Fruit fly (Drosophila melanogaster) whole organism, embryonic: ENCODE measurements around the gene CG11251.

Experiments used
- Aef1 ChIP-seq: fragments of 200-800 bp; sonication (Bioruptor generic); IDR thresholded peaks from 3 replicates; pipeline ENCODE4 v1.3.6; 2022; ENCODE audit warnings: missing biosample characterization, missing genetic modification characterization
- BEAF-32 ChIP-seq: fragments of 200-800 bp; sonication (Bioruptor generic); optimal IDR thresholded peaks from 3 replicates; lab custom pipeline; 2017; ENCODE audit warnings: missing biosample characterization, missing genetic modification characterization, mild to moderate bottlenecking, moderate library complexity, missing genetic modification reagents
- CG10267 ChIP-seq: fragments of 200-800 bp; sonication (Bioruptor generic); optimal IDR thresholded peaks from 2 replicates; lab custom pipeline; 2018; ENCODE audit warnings: missing biosample characterization, mild to moderate bottlenecking, missing genetic modification characterization, moderate library complexity
- CG11456 ChIP-seq: fragments of 200-800 bp; sonication (Bioruptor generic); IDR thresholded peaks from 3 replicates; pipeline ENCODE4 v1.3.6; 2022; ENCODE audit warnings: missing biosample characterization, missing genetic modification characterization
- CG17328 ChIP-seq: fragments of 200-800 bp; sonication (Bioruptor generic); IDR thresholded peaks from 2 replicates; pipeline ENCODE4 v1.3.6; 2022; ENCODE audit warnings: missing biosample characterization, missing genetic modification characterization
- CG17361 ChIP-seq: fragments of 200-800 bp; sonication (Bioruptor generic); IDR thresholded peaks from 3 replicates; pipeline ENCODE4 v1.3.6; 2022; ENCODE audit warnings: missing biosample characterization, missing genetic modification characterization
- CG2120 ChIP-seq: fragments of 200-800 bp; sonication (Bioruptor generic); optimal IDR thresholded peaks from 3 replicates; lab custom pipeline; 2016; ENCODE audit warnings: missing biosample characterization, missing genetic modification characterization
- CG30020 ChIP-seq: fragments of 200-800 bp; optimal IDR thresholded peaks from 2 replicates; lab custom pipeline; 2019; ENCODE audit warnings: missing biosample characterization, mild to moderate bottlenecking, missing genetic modification characterization, moderate library complexity
- CG32772 ChIP-seq: fragments of 200-800 bp; sonication (Bioruptor generic); IDR thresholded peaks from 2 replicates; pipeline ENCODE4 v1.3.6; 2022; ENCODE audit warnings: missing biosample characterization, missing genetic modification characterization
- CG6654 ChIP-seq: fragments of 200-800 bp; sonication (Bioruptor generic); optimal IDR thresholded peaks from 2 replicates; lab custom pipeline; 2017; ENCODE audit warnings: missing biosample characterization, mild to moderate bottlenecking, missing genetic modification characterization
- CG7357 ChIP-seq: fragments of 200-800 bp; sonication (Bioruptor generic); IDR thresholded peaks from 3 replicates; pipeline ENCODE4 v1.3.6; 2022; ENCODE audit warnings: missing biosample characterization, missing genetic modification characterization
- CG7745 ChIP-seq: fragments of 200-800 bp; sonication (Bioruptor generic); optimal IDR thresholded peaks from 2 replicates; lab custom pipeline; 2018; ENCODE audit warnings: missing biosample characterization, mild to moderate bottlenecking, missing genetic modification characterization, moderate library complexity
- CG8089 ChIP-seq: fragments of 200-800 bp; sonication (Bioruptor generic); optimal IDR thresholded peaks from 3 replicates; lab custom pipeline; 2016; ENCODE audit warnings: missing biosample characterization, missing genetic modification characterization
- CG8944 ChIP-seq: fragments of 200-800 bp; sonication (Bioruptor generic); optimal IDR thresholded peaks from 3 replicates; lab custom pipeline; 2016; ENCODE audit warnings: missing biosample characterization, missing genetic modification characterization
- CG9817 ChIP-seq: fragments of 200-800 bp; sonication (Bioruptor generic); optimal IDR thresholded peaks from 2 replicates; lab custom pipeline; 2018; ENCODE audit warnings: missing biosample characterization, mild to moderate bottlenecking, missing genetic modification characterization, moderate library complexity
- CTCF ChIP-seq: fragments of 200-800 bp; sonication (Bioruptor generic); optimal IDR thresholded peaks from 2 replicates; lab custom pipeline; 2017; ENCODE audit warnings: missing biosample characterization, mild to moderate bottlenecking, missing genetic modification characterization, moderate library complexity
- Dip3 ChIP-seq: fragments of 200-800 bp; sonication (Bioruptor generic); optimal IDR thresholded peaks from 3 replicates; lab custom pipeline; 2016; ENCODE audit warnings: missing biosample characterization, missing genetic modification characterization
- Doc3 ChIP-seq: fragments of 200-800 bp; sonication (Bioruptor generic); IDR thresholded peaks from 3 replicates; pipeline ENCODE4 v1.3.6; 2022; ENCODE audit warnings: missing biosample characterization, missing genetic modification characterization; ENCODE audit not compliant: partially characterized antibody
- E2f2 ChIP-seq: fragments of 200-800 bp; sonication (Bioruptor generic); IDR thresholded peaks from 2 replicates; pipeline ENCODE4 v1.3.6; 2022; ENCODE audit warnings: missing biosample characterization, missing genetic modification characterization
- Ets65A ChIP-seq: fragments of 200-800 bp; sonication (Bioruptor generic); peaks from one replicate; lab custom pipeline; 2016; ENCODE audit warnings: missing biosample characterization, missing genetic modification characterization
- Ets97D ChIP-seq: fragments of 200-800 bp; sonication (Bioruptor generic); optimal IDR thresholded peaks from 3 replicates; lab custom pipeline; 2016; ENCODE audit warnings: missing biosample characterization, missing genetic modification characterization
- Fer3 ChIP-seq: fragments of 200-800 bp; sonication (Bioruptor generic); optimal IDR thresholded peaks from 2 replicates; lab custom pipeline; 2018; ENCODE audit warnings: missing biosample characterization, mild to moderate bottlenecking, missing genetic modification characterization, moderate library complexity
- H2.0 ChIP-seq: fragments of 200-800 bp; sonication (Bioruptor generic); IDR thresholded peaks from 2 replicates; pipeline ENCODE4 v1.3.6; 2022; ENCODE audit warnings: missing biosample characterization, missing genetic modification characterization
- HLHmδ ChIP-seq: fragments of 200-800 bp; sonication (Bioruptor generic); optimal IDR thresholded peaks from 2 replicates; lab custom pipeline; 2018; ENCODE audit warnings: missing biosample characterization, mild to moderate bottlenecking, missing genetic modification characterization, moderate library complexity
- Max ChIP-seq: fragments of 200-800 bp; sonication (Bioruptor generic); optimal IDR thresholded peaks from 2 replicates; lab custom pipeline; 2016; ENCODE audit warnings: missing biosample characterization, mild to moderate bottlenecking, missing genetic modification characterization
- Mes4 ChIP-seq: fragments of 200-800 bp; sonication (Bioruptor generic); optimal IDR thresholded peaks from 2 replicates; lab custom pipeline; 2016; ENCODE audit warnings: missing biosample characterization, missing genetic modification characterization
- NfI ChIP-seq: fragments of 200-800 bp; sonication (Bioruptor generic); optimal IDR thresholded peaks from 3 replicates; lab custom pipeline; 2018; ENCODE audit warnings: missing biosample characterization, mild to moderate bottlenecking, missing genetic modification characterization, moderate library complexity
- Rx ChIP-seq: fragments of 200-800 bp; sonication (Bioruptor generic); IDR thresholded peaks from 2 replicates; pipeline ENCODE4 v1.3.6; 2022; ENCODE audit warnings: missing biosample characterization, missing genetic modification characterization
- Scr ChIP-seq: fragments of 200-800 bp; sonication (Bioruptor generic); IDR thresholded peaks from 2 replicates; pipeline ENCODE4 v1.3.6; 2022; ENCODE audit warnings: missing biosample characterization, missing genetic modification characterization; ENCODE audit not compliant: partially characterized antibody
- Usf ChIP-seq: fragments of 200-800 bp; sonication (Bioruptor generic); optimal IDR thresholded peaks from 2 replicates; lab custom pipeline; 2017; ENCODE audit warnings: missing genotype, missing biosample characterization, missing genetic modification characterization
- Xbp1 ChIP-seq: fragments of 200-800 bp; sonication (Bioruptor generic); optimal IDR thresholded peaks from 3 replicates; lab custom pipeline; 2016; ENCODE audit warnings: missing biosample characterization, mild to moderate bottlenecking, missing genetic modification characterization
- ab ChIP-seq: fragments of 200-800 bp; sonication (Bioruptor generic); optimal IDR thresholded peaks from 2 replicates; lab custom pipeline; 2016; ENCODE audit warnings: missing biosample characterization, missing genetic modification characterization
- caup ChIP-seq: fragments of 200-800 bp; sonication (Bioruptor generic); optimal IDR thresholded peaks from 3 replicates; lab custom pipeline; 2017; ENCODE audit warnings: missing biosample characterization, mild to moderate bottlenecking, missing genetic modification characterization, moderate library complexity; ENCODE audit not compliant: severe bottlenecking
- cg ChIP-seq: fragments of 200-800 bp; sonication (Bioruptor generic); optimal IDR thresholded peaks from 3 replicates; lab custom pipeline; 2019; ENCODE audit warnings: missing biosample characterization, mild to moderate bottlenecking, missing genetic modification characterization, moderate library complexity
- crp ChIP-seq, 2 experiments: fragments of 200-800 bp; sonication (Bioruptor generic); optimal IDR thresholded peaks; 2 replicates in 1 of 2; 3 replicates in 1 of 2; lab custom pipeline; 2017; ENCODE audit warnings: missing biosample characterization in 2 of 2, missing genetic modification characterization in 2 of 2, mild to moderate bottlenecking in 1 of 2, moderate library complexity in 1 of 2
- da ChIP-seq: fragments of 200-800 bp; sonication (Bioruptor generic); optimal IDR thresholded peaks from 2 replicates; lab custom pipeline; 2016; ENCODE audit warnings: missing biosample characterization, missing genetic modification characterization
- gfzf ChIP-seq: fragments of 200-800 bp; sonication (Bioruptor generic); optimal IDR thresholded peaks from 2 replicates; lab custom pipeline; 2016; ENCODE audit warnings: missing biosample characterization, mild to moderate bottlenecking, missing genetic modification characterization, moderate library complexity
- grau ChIP-seq: fragments of 200-800 bp; optimal IDR thresholded peaks from 3 replicates; lab custom pipeline; 2019; ENCODE audit warnings: missing biosample characterization, mild to moderate bottlenecking, missing genetic modification characterization, moderate library complexity
- inv ChIP-seq: fragments of 200-800 bp; sonication (Bioruptor generic); IDR thresholded peaks from 2 replicates; pipeline ENCODE4 v1.3.6; 2022; ENCODE audit warnings: missing biosample characterization, missing genetic modification characterization; ENCODE audit not compliant: partially characterized antibody
- jumu ChIP-seq: fragments of 200-800 bp; sonication (Bioruptor generic); optimal IDR thresholded peaks from 3 replicates; lab custom pipeline; 2016; ENCODE audit warnings: missing biosample characterization, missing genetic modification characterization
- nerfin-2 ChIP-seq: fragments of 200-800 bp; sonication (Bioruptor generic); IDR thresholded peaks from 2 replicates; pipeline ENCODE4 v1.3.6; 2022; ENCODE audit warnings: missing biosample characterization, missing genetic modification characterization; ENCODE audit not compliant: partially characterized antibody
- pan ChIP-seq, 4 experiments: fragments of >200 bp in 3 of 4; fragments of 200-800 bp in 1 of 4; sonication (Bioruptor generic) in 1 of 4; optimal IDR thresholded peaks in 3 of 4; IDR thresholded peaks in 1 of 4; 2 replicates each; pipeline versions ENCODE4 v1.3.6 to Lab custom; 2017 to 2022; ENCODE audit warnings: missing biosample characterization in 2 of 4, missing genetic modification characterization in 2 of 4, mixed read lengths in 1 of 4
- repo ChIP-seq: fragments of 200-800 bp; sonication (Bioruptor generic); optimal IDR thresholded peaks from 2 replicates; lab custom pipeline; 2016; ENCODE audit warnings: missing biosample characterization, missing genetic modification characterization
- run ChIP-seq: fragments of 200-800 bp; sonication (Bioruptor generic); optimal IDR thresholded peaks from 3 replicates; lab custom pipeline; 2018; ENCODE audit warnings: missing biosample characterization, mild to moderate bottlenecking, missing genetic modification characterization
- scrt ChIP-seq: fragments of 200-800 bp; sonication (Bioruptor generic); optimal IDR thresholded peaks from 2 replicates; lab custom pipeline; 2018; ENCODE audit warnings: missing biosample characterization, mild to moderate bottlenecking, missing genetic modification characterization, moderate library complexity
- sim ChIP-seq: fragments of 200-800 bp; sonication (Bioruptor generic); IDR thresholded peaks from 2 replicates; pipeline ENCODE4 v1.3.6; 2022; ENCODE audit warnings: missing biosample characterization, missing genetic modification characterization
- slp2 ChIP-seq: fragments of 200-800 bp; sonication (Bioruptor generic); optimal IDR thresholded peaks from 2 replicates; lab custom pipeline; 2016; ENCODE audit warnings: missing biosample characterization, missing genetic modification characterization
- vnd ChIP-seq: fragments of 200-800 bp; sonication (Bioruptor generic); IDR thresholded peaks from 3 replicates; pipeline ENCODE4 v1.3.6; 2022; ENCODE audit warnings: missing biosample characterization, missing genetic modification characterization; ENCODE audit not compliant: partially characterized antibody
- z ChIP-seq: fragments of 200-800 bp; sonication (Bioruptor generic); IDR thresholded peaks from 3 replicates; pipeline ENCODE4 v1.3.6; 2022; ENCODE audit warnings: missing biosample characterization, missing genetic modification characterization
- zen ChIP-seq: fragments of 200-800 bp; sonication (Bioruptor generic); optimal IDR thresholded peaks from 3 replicates; lab custom pipeline; 2018; ENCODE audit warnings: missing biosample characterization, mild to moderate bottlenecking, missing genetic modification characterization, moderate library complexity

The CG11251 gene

DNA sequence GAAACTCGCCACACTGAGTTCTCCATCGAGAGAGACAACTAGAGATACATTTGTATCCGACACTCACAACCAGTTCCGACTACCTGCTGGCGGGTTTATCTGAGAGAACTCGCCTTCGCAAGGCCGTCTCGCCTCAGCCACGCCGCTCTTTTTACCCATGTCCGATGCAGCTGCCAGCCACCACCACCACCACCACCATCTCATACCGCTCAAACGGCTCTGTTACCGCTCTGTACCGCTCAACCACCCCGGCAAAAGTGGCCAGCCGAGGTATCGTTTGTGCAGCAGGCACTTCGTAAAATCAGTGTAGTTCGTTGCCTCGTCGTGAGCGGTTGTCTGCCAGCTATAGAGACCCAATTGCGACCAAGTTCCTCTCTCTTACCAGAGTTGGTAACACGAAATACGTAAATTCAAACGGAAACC lies 24.2 kb upstream of the CG11251 start, which contains the start of gene trn (continued):
- TF ChIP-seq da (GFP tag; lab: Kevin White, UChicago) (peak; percentile 19), CG10267 (tag; lab: Kevin White, UChicago) (peak; percentile 12), repo (GFP tag; lab: Kevin White, UChicago) (peak; percentile 35), Aef1 (GFP tag; lab: Robert Waterston, UW) (no peak), CG7357 (GFP tag; lab: Robert Waterston, UW) (no peak), ab (GFP tag; lab: Kevin White, UChicago) (no peak), CG8944 (GFP tag; lab: Kevin White, UChicago) (no peak), CG17361 (GFP tag; lab: Robert Waterston, UW) (no peak), CG30020 (tag; lab: Kevin White, UChicago) (no peak), gfzf (GFP tag; lab: Kevin White, UChicago) (no peak), Rx (GFP tag; lab: Robert Waterston, UW) (no peak), Doc3 (GFP tag; lab: Robert Waterston, UW) (0 out of 3 replicates have a peak, but pooled peaks have one; percentile 11), zen (tag; lab: Kevin White, UChicago) (peak; percentile 40), cg (peak; percentile 72), Fer3 (tag; lab: Kevin White, UChicago) (peak; percentile 4), z (GFP tag; lab: Robert Waterston, UW) (peak; percentile 98), vnd (GFP tag; lab: Robert Waterston, UW) (0 out of 3 replicates have a peak, but pooled peaks have one; percentile 35), BEAF-32 (GFP tag; lab: Kevin White, UChicago) (no peak), Dip3 (no peak), CG9817 (tag; lab: Kevin White, UChicago) (no peak), Ets65A (GFP tag; lab: Kevin White, UChicago) (no peak), scrt (GFP tag; lab: Kevin White, UChicago) (peak; percentile 0), E2f2 (GFP tag; lab: Robert Waterston, UW) (peak; percentile 33; the same call in 1 of the 2 replicates), HLHmδ (GFP tag; lab: Kevin White, UChicago) (peak; percentile 80), CG8089 (GFP tag; lab: Kevin White, UChicago) (peak; percentile 51), crp (GFP tag; optimal IDR thresholded peaks at IDR 0.05; lab: Kevin White, UChicago) (peak in 1 of 2 experiments; percentile 22), CG32772 (GFP tag; lab: Robert Waterston, UW) (no peak), Mes4 (GFP tag; lab: Kevin White, UChicago) (peak; percentile 44), nerfin-2 (GFP tag; lab: Robert Waterston, UW) (no peak), CTCF (GFP tag; lab: Kevin White, UChicago) (peak; percentile 68), run (tag; lab: Kevin White, UChicago) (no peak), Max (GFP tag; lab: Kevin White, UChicago) (no peak), Scr (GFP tag; lab: Robert Waterston, UW) (peak; percentile 55), pan (optimal IDR thresholded peaks at IDR 0.05; lab: Kevin White, UChicago) (no peak), pan (GFP tag; optimal IDR thresholded peaks at IDR 0.05 in 1 of 2, IDR thresholded peaks at IDR 0.05 in 1 of 2) (no peak), grau (tag; lab: Kevin White, UChicago) (peak; percentile 33), CG11456 (GFP tag; lab: Robert Waterston, UW) (no peak), jumu (GFP tag; lab: Kevin White, UChicago) (peak; percentile 3), inv (GFP tag; lab: Robert Waterston, UW) (no peak), Usf (GFP tag; lab: Kevin White, UChicago) (no peak), NfI (GFP tag; lab: Kevin White, UChicago) (peak; percentile 3), CG17328 (GFP tag; lab: Robert Waterston, UW) (peak; percentile 65), CG7745 (tag; lab: Kevin White, UChicago) (no peak), Ets97D (GFP tag; lab: Kevin White, UChicago) (no peak), CG2120 (GFP tag; lab: Kevin White, UChicago) (no peak), sim (GFP tag; lab: Robert Waterston, UW) (0 out of 2 replicates have a peak, but pooled peaks have one; percentile 10), CG6654 (GFP tag; lab: Kevin White, UChicago) (no peak), Xbp1 (GFP tag; lab: Kevin White, UChicago) (no peak), H2.0 (GFP tag; lab: Robert Waterston, UW) (no peak), slp2 (no peak), caup (GFP tag; lab: Kevin White, UChicago) (peak; percentile 52)
